Worm (Caenorhabditis elegans) whole organism, L2 larva: ENCODE measurements around the gene txt-2.

ENCODE experiments used
- nhr-25 ChIP-seq: fragments of 150-350 bp; sonication (generic microtip); optimal IDR thresholded peaks from 3 replicates; lab custom pipeline; 2014; ENCODE audit warnings: missing biosample characterization, missing genetic modification characterization
- nhr-77 ChIP-seq: fragments of 150-350 bp; optimal IDR thresholded peaks from 2 replicates; lab custom pipeline; 2014; ENCODE audit warnings: missing biosample characterization, missing genetic modification characterization
- skn-1 ChIP-seq: sonication (generic microtip); optimal IDR thresholded peaks from 2 replicates; lab custom pipeline; 2017; ENCODE audit warnings: missing biosample characterization, missing genetic modification characterization
- snpc-4 ChIP-seq: fragments of 150-350 bp; optimal IDR thresholded peaks from 2 replicates; lab custom pipeline; 2014; ENCODE audit warnings: missing biosample characterization, missing genetic modification characterization
- unc-55 ChIP-seq: fragments of 150-350 bp; sonication (generic microtip); optimal IDR thresholded peaks from 3 replicates; lab custom pipeline; 2014; ENCODE audit warnings: missing biosample characterization, missing genetic modification reagents, missing genetic modification characterization
- unc-62 ChIP-seq: fragments of 150-350 bp; optimal IDR thresholded peaks from 2 replicates; lab custom pipeline; 2014; ENCODE audit warnings: missing biosample characterization, missing genetic modification reagents, missing genetic modification characterization
- ztf-11 ChIP-seq: sonication (generic microtip); optimal IDR thresholded peaks from 2 replicates; lab custom pipeline; 2017; ENCODE audit warnings: missing biosample characterization, missing genetic modification characterization

DNA sequence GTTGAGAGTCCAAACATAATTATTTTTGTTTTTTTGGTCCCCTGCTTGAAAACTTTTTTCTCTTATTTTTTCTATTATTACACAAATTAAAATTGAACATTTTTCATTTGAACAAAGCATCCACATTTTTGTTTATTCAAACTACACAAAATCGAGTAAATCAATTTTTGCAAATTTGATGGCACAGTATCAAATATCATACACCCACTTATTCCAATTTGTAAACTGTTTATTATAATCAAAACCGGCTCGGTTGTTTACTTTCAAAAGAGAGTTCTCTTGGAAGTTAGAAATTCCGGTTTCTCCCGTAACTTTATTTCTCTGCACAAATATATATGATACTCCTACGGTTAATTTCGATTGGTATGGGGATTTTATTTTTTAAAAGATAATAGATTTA, 27.7 kb upstream of the txt-2 start, which contains the start of gene lgc-26:
- no peak for TF ChIP-seq nhr-77 (tag; lab: Kevin White, UChicago)
- no peak for TF ChIP-seq nhr-25
- TF ChIP-seq ztf-11 (tag; lab: Kevin White, UChicago): no peak
- TF ChIP-seq snpc-4: no peak
- TF ChIP-seq unc-55 (GFP tag; lab: Kevin White, UChicago): no peak
- TF ChIP-seq skn-1: no peak
- TF ChIP-seq unc-62 (GFP tag; lab: Kevin White, UChicago): no peak
